Worm (Caenorhabditis elegans) whole organism, young adult: ENCODE measurements around the gene natb-1.

Experiments
- B0035.1 ChIP-seq: sonication (generic microtip); optimal IDR thresholded peaks from 2 replicates; lab custom pipeline; 2016; ENCODE audit warnings: missing genetic modification characterization, mild to moderate bottlenecking, missing compliant biosample characterization, missing genotype, missing genetic modification reagents
- F22D6.2 ChIP-seq: sonication (generic microtip); optimal IDR thresholded peaks from 2 replicates; lab custom pipeline; 2016; ENCODE audit warnings: mild to moderate bottlenecking, missing genetic modification characterization, missing compliant biosample characterization
- F23B12.7 ChIP-seq: sonication (generic microtip); optimal IDR thresholded peaks from 2 replicates; lab custom pipeline; 2017; ENCODE audit warnings: missing genetic modification characterization, mild to moderate bottlenecking, missing compliant biosample characterization, antibody characterized with exemption, moderate library complexity; ENCODE audit not compliant: insufficient read depth
- F33H1.4 ChIP-seq: fragments of 200-800 bp; sonication (Bioruptor generic); IDR thresholded peaks from 2 replicates; pipeline ENCODE4 v1.3.6; 2022; ENCODE audit warnings: missing genetic modification reagents, missing genetic modification characterization, missing compliant biosample characterization
- F52B5.7 ChIP-seq: sonication (generic microtip); optimal IDR thresholded peaks from 2 replicates; lab custom pipeline; 2016; ENCODE audit warnings: mild to moderate bottlenecking, missing genetic modification characterization, missing compliant biosample characterization
- F55B11.4 ChIP-seq: sonication (generic microtip); optimal IDR thresholded peaks from 2 replicates; lab custom pipeline; 2016; ENCODE audit warnings: missing compliant biosample characterization, missing genetic modification characterization, borderline replicate concordance; ENCODE audit not compliant: insufficient read depth
- F57C9.4 ChIP-seq: sonication (generic microtip); optimal IDR thresholded peaks from 2 replicates; lab custom pipeline; 2017; ENCODE audit warnings: mild to moderate bottlenecking, missing genetic modification characterization, missing compliant biosample characterization
- T26A5.8 ChIP-seq: sonication (generic microtip); optimal IDR thresholded peaks from 2 replicates; lab custom pipeline; 2016; ENCODE audit warnings: missing genetic modification characterization, missing compliant biosample characterization
- Y95B8A.8 ChIP-seq: fragments of 200-800 bp; sonication (Bioruptor generic); IDR thresholded peaks from 2 replicates; pipeline ENCODE4 v1.3.6; 2022; ENCODE audit warnings: missing genetic modification reagents, missing genetic modification characterization, missing compliant biosample characterization
- athp-1 ChIP-seq: sonication (generic microtip); optimal IDR thresholded peaks from 2 replicates; lab custom pipeline; 2017; ENCODE audit warnings: mild to moderate bottlenecking, missing genetic modification characterization, missing compliant biosample characterization
- ccch-3 ChIP-seq: fragments of 200-800 bp; sonication (Bioruptor generic); optimal IDR thresholded peaks from 2 replicates; lab custom pipeline; 2018; ENCODE audit warnings: mild to moderate bottlenecking, missing genetic modification characterization, missing compliant biosample characterization
- cebp-1 ChIP-seq, 2 experiments: fragments of 200-800 bp in 1 of 2; sonication (Bioruptor generic) in 1 of 2; sonication (generic microtip) in 1 of 2; IDR thresholded peaks in 1 of 2; optimal IDR thresholded peaks in 1 of 2; 2 replicates each; pipeline versions ENCODE4 v1.3.6 to Lab custom; 2017 to 2022; ENCODE audit warnings: missing compliant biosample characterization in 2 of 2, missing genetic modification characterization in 2 of 2, mild to moderate bottlenecking in 1 of 2, missing genetic modification reagents in 1 of 2, moderate library complexity in 1 of 2
- cebp-2 ChIP-seq: fragments of 200-800 bp; sonication (Bioruptor generic); IDR thresholded peaks from 2 replicates; pipeline ENCODE4 v1.3.6; 2022; ENCODE audit warnings: missing genetic modification characterization, missing compliant biosample characterization
- ceh-40 ChIP-seq: fragments of 200-800 bp; sonication (Bioruptor generic); IDR thresholded peaks from 2 replicates; pipeline ENCODE4 v1.3.6; 2022; ENCODE audit warnings: missing genetic modification characterization, missing compliant biosample characterization
- dpl-1 ChIP-seq: fragments of 150-350 bp; optimal IDR thresholded peaks from 2 replicates; lab custom pipeline; 2014; ENCODE audit warnings: missing biosample characterization, missing genetic modification reagents, missing genetic modification characterization
- egl-44 ChIP-seq: fragments of 200-800 bp; sonication (Bioruptor generic); IDR thresholded peaks from 2 replicates; pipeline ENCODE4 v1.3.6; 2022; ENCODE audit warnings: missing genetic modification reagents, missing genetic modification characterization, missing compliant biosample characterization
- ets-4 ChIP-seq: fragments of 200-800 bp; sonication (Bioruptor generic); optimal IDR thresholded peaks from 2 replicates; lab custom pipeline; 2018; ENCODE audit warnings: mild to moderate bottlenecking, missing genetic modification characterization, missing compliant biosample characterization
- fkh-3 ChIP-seq: sonication (generic microtip); optimal IDR thresholded peaks from 2 replicates; lab custom pipeline; 2016; ENCODE audit warnings: mild to moderate bottlenecking, missing genetic modification characterization, missing compliant biosample characterization
- hmg-20 ChIP-seq: fragments of 200-800 bp; sonication (Bioruptor generic); IDR thresholded peaks from 2 replicates; pipeline ENCODE4 v1.3.6; 2022; ENCODE audit warnings: missing genetic modification reagents, missing genetic modification characterization, missing compliant biosample characterization
- hsf-1 ChIP-seq: fragments of 200-800 bp; sonication (Bioruptor generic); IDR thresholded peaks from 2 replicates; pipeline ENCODE4 v1.3.6; 2022; ENCODE audit warnings: missing genetic modification reagents, missing genetic modification characterization, missing compliant biosample characterization
- lag-1 ChIP-seq: fragments of 200-800 bp; sonication (Bioruptor generic); IDR thresholded peaks from 2 replicates; pipeline ENCODE4 v1.3.6; 2022; ENCODE audit warnings: missing genetic modification reagents, missing genetic modification characterization, missing compliant biosample characterization
- let-607 ChIP-seq, 2 experiments: fragments of 200-800 bp in 1 of 2; sonication (Bioruptor generic) in 1 of 2; sonication (generic microtip) in 1 of 2; optimal IDR thresholded peaks; 2 replicates each; lab custom pipeline; 2016 to 2018; ENCODE audit warnings: mild to moderate bottlenecking in 2 of 2, missing compliant biosample characterization in 2 of 2, missing genetic modification characterization in 2 of 2, moderate library complexity in 2 of 2, missing genotype in 1 of 2
- lin-35 ChIP-seq, 3 experiments: fragments of 150-350 bp in 2 of 3; sonication (generic microtip) in 1 of 3; optimal IDR thresholded peaks; 2 replicates each; lab custom pipeline; 2014 to 2018; ENCODE audit warnings: missing biosample characterization in 3 of 3, missing genetic modification characterization in 3 of 3, missing genetic modification reagents in 3 of 3
- lin-40 ChIP-seq: sonication (generic microtip); optimal IDR thresholded peaks from 2 replicates; lab custom pipeline; 2016; ENCODE audit warnings: missing genetic modification characterization, mild to moderate bottlenecking, missing compliant biosample characterization, missing genotype, missing genetic modification reagents
- madf-10 ChIP-seq: sonication (generic microtip); optimal IDR thresholded peaks from 2 replicates; lab custom pipeline; 2016; ENCODE audit warnings: mild to moderate bottlenecking, missing genetic modification characterization, missing compliant biosample characterization
- madf-3 ChIP-seq: fragments of 200-800 bp; sonication (Bioruptor generic); IDR thresholded peaks from 2 replicates; pipeline ENCODE4 v1.3.6; 2022; ENCODE audit warnings: missing genetic modification reagents, missing genetic modification characterization, missing compliant biosample characterization
- madf-8 ChIP-seq: fragments of 200-800 bp; sonication (Bioruptor generic); conservative IDR thresholded peaks from 2 replicates; pipeline ENCODE4 v1.3.6; 2022; ENCODE audit warnings: missing genetic modification reagents, missing genetic modification characterization, missing compliant biosample characterization
- mcd-1 ChIP-seq: fragments of 200-800 bp; sonication (Bioruptor generic); IDR thresholded peaks from 2 replicates; pipeline ENCODE4 v1.3.6; 2022; ENCODE audit warnings: missing genetic modification reagents, missing genetic modification characterization, missing compliant biosample characterization
- mel-28 ChIP-seq: sonication (generic microtip); optimal IDR thresholded peaks from 2 replicates; lab custom pipeline; 2016; ENCODE audit warnings: borderline replicate concordance, mild to moderate bottlenecking, missing genetic modification characterization, missing compliant biosample characterization
- nfya-1 ChIP-seq: sonication (generic microtip); optimal IDR thresholded peaks from 2 replicates; lab custom pipeline; 2017; ENCODE audit warnings: antibody characterized with exemption, missing compliant biosample characterization, missing genetic modification characterization, borderline replicate concordance; ENCODE audit not compliant: insufficient read depth
- pbrm-1 ChIP-seq: fragments of 200-800 bp; sonication (Bioruptor generic); IDR thresholded peaks from 2 replicates; pipeline ENCODE4 v1.3.6; 2022; ENCODE audit warnings: missing genetic modification reagents, missing genetic modification characterization, missing compliant biosample characterization
- repo-1 ChIP-seq: sonication (generic microtip); optimal IDR thresholded peaks from 2 replicates; lab custom pipeline; 2017; ENCODE audit warnings: mild to moderate bottlenecking, missing genetic modification characterization, missing compliant biosample characterization
- snpc-4 ChIP-seq, 5 experiments: fragments of 150-350 bp in 1 of 5; sonication (generic microtip) in 4 of 5; optimal IDR thresholded peaks; 2 replicates each; lab custom pipeline; 2014 to 2018; ENCODE audit warnings: missing genetic modification characterization in 5 of 5, missing biosample characterization in 3 of 5, antibody characterized with exemption in 2 of 5, mild to moderate bottlenecking in 2 of 5, missing compliant biosample characterization in 2 of 5, missing genotype in 2 of 5, moderate library complexity in 2 of 5, missing genetic modification reagents in 1 of 5
- unc-130 ChIP-seq: sonication (generic microtip); optimal IDR thresholded peaks from 2 replicates; lab custom pipeline; 2016; ENCODE audit warnings: missing genetic modification reagents, missing genetic modification characterization, missing compliant biosample characterization
- unc-62 ChIP-seq: fragments of 150-350 bp; optimal IDR thresholded peaks from 2 replicates; lab custom pipeline; 2014; ENCODE audit warnings: missing biosample characterization, missing genetic modification reagents, missing genetic modification characterization
- xnd-1 ChIP-seq: sonication (generic microtip); optimal IDR thresholded peaks from 2 replicates; lab custom pipeline; 2016; ENCODE audit warnings: missing genotype, missing genetic modification reagents, missing genetic modification characterization, missing compliant biosample characterization
- ztf-18 ChIP-seq: sonication (generic microtip); optimal IDR thresholded peaks from 2 replicates; lab custom pipeline; 2016; ENCODE audit warnings: missing genotype, mild to moderate bottlenecking, missing genetic modification characterization, missing compliant biosample characterization
- ztf-22 ChIP-seq: fragments of 200-800 bp; sonication (Bioruptor generic); optimal IDR thresholded peaks from 2 replicates; lab custom pipeline; 2018; ENCODE audit warnings: mild to moderate bottlenecking, missing genetic modification characterization, moderate library complexity, missing compliant biosample characterization
- ztf-26 ChIP-seq: sonication (generic microtip); optimal IDR thresholded peaks from 2 replicates; lab custom pipeline; 2017; ENCODE audit warnings: missing genetic modification characterization, missing compliant biosample characterization

natb-1 gene

DNA sequence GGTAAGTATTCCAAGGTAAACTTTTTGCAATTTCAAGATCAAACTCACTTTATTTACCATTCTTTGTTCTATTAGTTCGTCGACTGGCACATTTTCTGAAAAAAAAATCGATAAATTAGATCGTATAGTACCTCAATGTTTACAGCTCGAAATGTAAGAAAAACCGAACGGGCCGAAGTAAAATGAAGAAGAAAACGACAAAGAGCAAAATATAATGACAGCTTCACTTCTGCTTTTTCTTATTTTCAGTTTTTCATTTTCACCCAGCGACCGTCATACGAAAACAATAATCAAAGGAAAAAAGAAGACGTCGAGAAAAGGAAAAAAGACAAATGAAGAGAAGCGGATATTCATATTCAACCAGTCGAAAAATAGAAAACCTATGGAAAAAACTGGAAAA lies 14.1 kb downstream of the natb-1 start, which contains the start of gene che-7:
che-7 (minus strand) TSS at position 101 of the 400 bp plus-strand sequence.
- TF ChIP-seq unc-62 (GFP tag; lab: Kevin White, UChicago) (no peak), cebp-2 (no peak), fkh-3 (tag; lab: Kevin White, UChicago) (no peak), F33H1.4 (GFP tag; lab: Robert Waterston, UW) (no peak), mel-28 (no peak), F22D6.2 (tag; lab: Kevin White, UChicago) (no peak), cebp-1 (GFP tag; IDR thresholded peaks at IDR 0.05; lab: Robert Waterston, UW) (no peak), cebp-1 (tag; optimal IDR thresholded peaks at IDR 0.05; lab: Kevin White, UChicago) (no peak), madf-3 (no peak), F55B11.4 (tag; lab: Kevin White, UChicago) (no peak), F57C9.4 (tag; lab: Kevin White, UChicago) (no peak), snpc-4 (GFP tag; optimal IDR thresholded peaks at IDR 0.05; lab: Kevin White, UChicago) (no peak), snpc-4 (tag; optimal IDR thresholded peaks at IDR 0.05; lab: Kevin White, UChicago) (no peak), lag-1 (GFP tag; lab: Robert Waterston, UW) (no peak)

DNA sequence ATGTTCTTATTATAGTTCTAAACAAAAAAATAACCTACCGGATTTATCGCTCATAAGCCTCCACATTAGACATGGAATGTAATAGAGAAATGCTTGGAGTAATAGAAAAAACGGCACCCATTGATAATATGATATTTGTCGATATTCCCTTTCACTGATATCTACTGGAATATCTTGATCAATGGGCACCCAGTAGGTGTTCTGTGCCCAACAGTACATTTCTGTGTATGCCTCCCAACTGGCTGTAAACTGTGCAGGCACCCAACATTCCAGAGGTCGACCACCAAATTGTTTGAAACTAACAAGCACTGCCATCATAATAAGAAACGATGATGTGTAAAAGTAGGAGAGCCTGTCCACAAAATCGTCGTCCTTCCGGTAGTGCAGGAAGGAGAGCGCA lies 18.8 kb downstream of the natb-1 start:
- TF ChIP-seq B0035.1 (tag; lab: Kevin White, UChicago), result no peak
- no peak for TF ChIP-seq ztf-22 (GFP tag; lab: Kevin White, UChicago)
- TF ChIP-seq madf-8 (GFP tag; lab: Robert Waterston, UW), result no peak
- TF ChIP-seq Y95B8A.8, result no peak
- TF ChIP-seq pbrm-1 (GFP tag; lab: Robert Waterston, UW), result no peak
- TF ChIP-seq egl-44 (GFP tag; lab: Robert Waterston, UW), result no peak
- no peak for TF ChIP-seq T26A5.8
- no peak for TF ChIP-seq ccch-3 (GFP tag; lab: Kevin White, UChicago)
- no peak for TF ChIP-seq ets-4 (GFP tag; lab: Kevin White, UChicago)
- TF ChIP-seq dpl-1, result no peak
- no peak for TF ChIP-seq unc-130
- no peak for TF ChIP-seq athp-1 (tag; lab: Kevin White, UChicago)
- no peak for TF ChIP-seq F33H1.4 (GFP tag; lab: Robert Waterston, UW)
- no peak for TF ChIP-seq madf-10 (tag; lab: Kevin White, UChicago)
- TF ChIP-seq F23B12.7 (tag; lab: Kevin White, UChicago), result no peak
- no peak for TF ChIP-seq lin-40 (tag; lab: Kevin White, UChicago)
- no peak for TF ChIP-seq let-607 (tag; optimal IDR thresholded peaks at IDR 0.05; lab: Kevin White, UChicago)
- TF ChIP-seq lin-35 (GFP tag; optimal IDR thresholded peaks at IDR 0.05; lab: Kevin White, UChicago), result no peak

DNA sequence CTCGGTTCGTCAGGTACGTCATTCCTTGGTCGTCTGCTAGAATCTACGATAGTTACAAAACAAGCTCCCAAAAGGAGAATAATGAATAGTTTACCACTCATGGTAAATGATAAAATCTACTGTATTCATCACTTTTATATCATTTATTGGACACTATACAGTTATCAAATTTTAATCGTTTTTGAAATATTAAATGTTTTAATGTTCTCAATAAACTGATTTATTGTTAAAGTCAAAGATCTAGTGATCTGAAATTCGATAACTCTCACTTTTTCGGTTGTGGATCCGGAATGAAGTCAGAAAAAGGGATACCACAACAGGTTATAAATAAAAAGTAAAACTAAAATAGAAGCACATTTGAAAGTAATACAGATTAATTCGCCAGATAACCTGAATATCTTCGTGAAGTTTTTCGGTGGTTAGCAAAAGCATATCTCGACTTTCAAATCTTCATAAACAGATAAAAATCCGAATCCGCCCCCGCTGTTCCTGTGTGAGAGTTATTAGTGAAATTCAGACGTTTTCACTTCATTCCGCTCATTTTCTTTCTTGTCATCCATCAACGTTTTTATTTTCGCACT lies 24.4 kb downstream of the natb-1 start, which contains the start of the genes clec-217 and F26D11.2:
clec-217 (minus strand) TSS at position 101 of the 581 bp plus-strand sequence.
F26D11.2 (plus strand) TSS at position 531 of the 581 bp plus-strand sequence.
- TF ChIP-seq mcd-1 (GFP tag; lab: Robert Waterston, UW), result no peak
- TF ChIP-seq ztf-18 (tag; lab: Kevin White, UChicago), result no peak
- no peak for TF ChIP-seq xnd-1 (tag; lab: Kevin White, UChicago)
- TF ChIP-seq hsf-1 (GFP tag; lab: Robert Waterston, UW), result no peak
- no peak for TF ChIP-seq hmg-20 (GFP tag; lab: Robert Waterston, UW)
- TF ChIP-seq Y95B8A.8, result no peak
- TF ChIP-seq madf-10 (tag; lab: Kevin White, UChicago), result no peak
- TF ChIP-seq ztf-26 (tag; lab: Kevin White, UChicago), result no peak
- no peak for TF ChIP-seq nfya-1 (tag; lab: Kevin White, UChicago)
- no peak for TF ChIP-seq ceh-40 (GFP tag; lab: Robert Waterston, UW)
- TF ChIP-seq dpl-1, result no peak
- no peak for TF ChIP-seq repo-1
- TF ChIP-seq F52B5.7 (tag; lab: Kevin White, UChicago), result no peak
- TF ChIP-seq, all 124 proteins: peak for 0
